Worm (Caenorhabditis elegans): Measurements from ENCODE around the gene F18C5.5.

Gene F18C5.5

DNA sequence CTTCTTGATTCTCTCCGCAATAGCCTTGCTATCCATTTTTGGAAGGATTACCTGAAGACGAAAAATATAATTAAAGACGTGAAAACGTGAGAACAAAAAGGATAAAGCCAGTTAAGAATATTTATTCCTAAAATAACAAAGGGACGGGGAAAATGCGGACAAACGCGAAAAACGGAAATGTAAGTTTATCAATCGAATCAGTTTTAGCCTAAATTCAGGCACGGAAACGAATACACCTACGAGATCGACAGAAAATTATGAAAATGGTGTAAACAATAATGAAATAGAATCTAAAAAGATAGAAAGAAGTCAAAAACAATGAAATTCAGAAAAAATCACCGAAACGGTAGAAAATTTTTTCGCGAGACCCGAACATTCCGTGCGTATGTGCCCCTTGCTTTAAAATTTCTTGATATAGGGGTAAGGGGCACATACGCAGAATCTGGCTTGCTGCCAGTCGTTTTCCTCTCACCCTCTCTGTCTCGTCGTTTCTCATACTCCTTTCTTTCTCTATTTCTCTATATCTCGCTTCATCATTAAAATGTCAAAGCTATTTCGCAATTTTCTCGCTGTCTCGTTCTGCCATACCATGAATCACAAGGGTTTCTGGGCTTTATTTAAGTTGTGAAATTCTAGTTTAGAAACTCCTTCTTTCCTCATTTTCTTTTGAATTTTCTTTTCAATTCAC, 22.2 kb upstream of the F18C5.5 start, which contains the start of gene icd-1:
icd-1 (minus strand) TSS at position 51 of the 688 bp plus-strand sequence.
- TF ChIP-seq lin-35 (GFP tag; optimal IDR thresholded peaks at IDR 0.05) (peak in 2 of 3 experiments; percentile 67 to 88), him-1 (tag; optimal IDR thresholded peaks at IDR 0.05) (peak; percentile 63), lsl-1 (GFP tag; optimal IDR thresholded peaks at IDR 0.05) (peak; percentile 81), ZK185.1 (tag; optimal IDR thresholded peaks at IDR 0.05; ENCODE audit: poor library complexity, severe bottlenecking) (peak; percentile 86), C17E4.6 (GFP tag; IDR thresholded peaks at IDR 0.05) (peak; percentile 57; the same call in 1 of the 2 replicates), lin-26 (GFP tag; IDR thresholded peaks at IDR 0.05) (peak; percentile 45; the same call in 1 of the 2 replicates), ama-1 (optimal IDR thresholded peaks at IDR 0.05) (no peak), ama-1 (GFP tag; optimal IDR thresholded peaks at IDR 0.05) (peak in 1 of 2 experiments; percentile 12), F23B12.7 (tag; optimal IDR thresholded peaks at IDR 0.05; ENCODE audit: insufficient read depth) (peak; percentile 96), dpff-1 (tag; optimal IDR thresholded peaks at IDR 0.05) (no peak), bed-2 (GFP tag; IDR thresholded peaks at IDR 0.05) (no peak), ztf-26 (tag; optimal IDR thresholded peaks at IDR 0.05) (peak; percentile 88), tbp1 (GFP tag; optimal IDR thresholded peaks at IDR 0.05) (peak; percentile 76), unc-62 (GFP tag; optimal IDR thresholded peaks at IDR 0.05) (peak; percentile 95), pha-4 (tag; optimal IDR thresholded peaks at IDR 0.05) (no peak), Y53G8AR.9 (GFP tag; conservative IDR thresholded peaks at IDR 0.05) (peak; percentile 92), xnd-1 (tag; optimal IDR thresholded peaks at IDR 0.05) (peak; percentile 64), nhr-80 (tag; optimal IDR thresholded peaks at IDR 0.05) (peak; percentile 69), sdz-38 (tag; optimal IDR thresholded peaks at IDR 0.05) (no peak), madf-6 (GFP tag; IDR thresholded peaks at IDR 0.05) (peak; percentile 92), K11D2.4 (GFP tag; IDR thresholded peaks at IDR 0.05) (peak; percentile 79), B0336.3 (GFP tag; IDR thresholded peaks at IDR 0.05) (peak; percentile 89), repo-1 (tag; optimal IDR thresholded peaks at IDR 0.05) (peak; percentile 87), F37B4.10 (GFP tag; IDR thresholded peaks at IDR 0.05) (no peak), bed-1 (GFP tag; IDR thresholded peaks at IDR 0.05) (no peak), ceh-100 (GFP tag; IDR thresholded peaks at IDR 0.05) (peak; percentile 86), chd-7 (tag; optimal IDR thresholded peaks at IDR 0.05) (peak; percentile 73), mxl-1 (tag; optimal IDR thresholded peaks at IDR 0.05) (no peak), ztf-18 (tag; optimal IDR thresholded peaks at IDR 0.05) (peak; percentile 70), ztf-6 (GFP tag; IDR thresholded peaks at IDR 0.05) (0 out of 2 replicates have a peak, but pooled peaks have one; percentile 37), nhr-90 (tag; optimal IDR thresholded peaks at IDR 0.05) (peak; percentile 20), aptf-3 (GFP tag; IDR thresholded peaks at IDR 0.05) (no peak), aptf-2 (GFP tag; conservative IDR thresholded peaks at IDR 0.05) (0 out of 2 replicates have a peak, but pooled peaks have one; percentile 13), hlh-12 (tag; optimal IDR thresholded peaks at IDR 0.05) (no peak), mcd-1 (GFP tag; IDR thresholded peaks at IDR 0.05) (peak; percentile 93), F10E7.11 (tag; optimal IDR thresholded peaks at IDR 0.05) (peak; percentile 16), F57C9.4 (tag; optimal IDR thresholded peaks at IDR 0.05) (no peak), snpc-4 (GFP tag; optimal IDR thresholded peaks at IDR 0.05) (peak; percentile 79), snpc-4 (tag; optimal IDR thresholded peaks at IDR 0.05) (peak; percentile 83 to 90 (median 87)), B0035.1 (tag; optimal IDR thresholded peaks at IDR 0.05) (no peak), nhr-27 (tag; optimal IDR thresholded peaks at IDR 0.05) (no peak), fkh-3 (tag; optimal IDR thresholded peaks at IDR 0.05) (no peak), madf-10 (tag; optimal IDR thresholded peaks at IDR 0.05) (peak; percentile 79), Y67H2A.10 (GFP tag; conservative IDR thresholded peaks at IDR 0.05) (peak; percentile 85), K12H6.12 (tag; optimal IDR thresholded peaks at IDR 0.05) (peak; percentile 91), mes-4 (tag; optimal IDR thresholded peaks at IDR 0.05) (no peak), dox-1 (GFP tag; IDR thresholded peaks at IDR 0.05) (peak; percentile 95), gei-17 (GFP tag; optimal IDR thresholded peaks at IDR 0.05) (peak; percentile 80), madf-3 (GFP tag; IDR thresholded peaks at IDR 0.05) (peak; percentile 89)
